Worm (Caenorhabditis elegans) whole organism, midembryonic: ENCODE measurements around the gene C05D12.2.

Experiments
- T22C8.4 ChIP-seq: fragments of 200-800 bp; sonication (Bioruptor generic); IDR thresholded peaks from 2 replicates; pipeline ENCODE4 v1.3.6; 2022; ENCODE audit warnings: missing genetic modification characterization, missing compliant biosample characterization
- cog-1 ChIP-seq: sonication (generic microtip); optimal IDR thresholded peaks from 2 replicates; lab custom pipeline; 2016; ENCODE audit warnings: missing genetic modification characterization, missing compliant biosample characterization
- flt-1 ChIP-seq: fragments of 200-800 bp; sonication (Bioruptor generic); IDR thresholded peaks from 2 replicates; pipeline ENCODE4 v1.3.6; 2022; ENCODE audit warnings: missing genetic modification characterization, missing compliant biosample characterization
- med-1 ChIP-seq: sonication (generic microtip); optimal IDR thresholded peaks from 2 replicates; lab custom pipeline; 2017; ENCODE audit warnings: missing genetic modification characterization, mild to moderate bottlenecking, missing compliant biosample characterization, antibody characterized with exemption, missing genetic modification reagents; ENCODE audit not compliant: insufficient read depth
- ref-1 ChIP-seq: fragments of 200-800 bp; sonication (Bioruptor generic); conservative IDR thresholded peaks from 2 replicates; pipeline ENCODE4 v1.3.6; 2022; ENCODE audit warnings: missing genetic modification reagents, missing genetic modification characterization, missing compliant biosample characterization
- tab-1 ChIP-seq: fragments of 200-800 bp; sonication (Bioruptor generic); IDR thresholded peaks from 2 replicates; pipeline ENCODE4 v1.3.6; 2022; ENCODE audit warnings: missing genetic modification characterization, missing compliant biosample characterization
- ztf-23 ChIP-seq: fragments of 200-800 bp; sonication (Bioruptor generic); IDR thresholded peaks from 2 replicates; pipeline ENCODE4 v1.3.6; 2022; ENCODE audit warnings: missing genetic modification reagents, missing genetic modification characterization, missing compliant biosample characterization
- ztf-29 ChIP-seq: fragments of 200-800 bp; sonication (Bioruptor generic); IDR thresholded peaks from 2 replicates; pipeline ENCODE4 v1.3.6; 2022; ENCODE audit warnings: missing genetic modification reagents, missing genetic modification characterization, missing compliant biosample characterization

- TF ChIP-seq cog-1 (tag; lab: Kevin White, UChicago) = no peak
- TF ChIP-seq ztf-29 (GFP tag; lab: Robert Waterston, UW) = no peak
- no peak for TF ChIP-seq tab-1 (GFP tag; lab: Robert Waterston, UW)
- TF ChIP-seq ref-1 (GFP tag; lab: Robert Waterston, UW) = no peak
- TF ChIP-seq T22C8.4 = no peak
- no peak for TF ChIP-seq flt-1 (GFP tag; lab: Robert Waterston, UW)
- TF ChIP-seq med-1 (GFP tag; lab: Kevin White, UChicago) = no peak
- TF ChIP-seq ztf-23 = no peak
Observed at ce11 chrII:11453639-11454038, 35.5 kb downstream of the C05D12.2 start.
